Fruit fly (Drosophila melanogaster): ENCODE results near the gene vri.

The vri gene

DNA sequence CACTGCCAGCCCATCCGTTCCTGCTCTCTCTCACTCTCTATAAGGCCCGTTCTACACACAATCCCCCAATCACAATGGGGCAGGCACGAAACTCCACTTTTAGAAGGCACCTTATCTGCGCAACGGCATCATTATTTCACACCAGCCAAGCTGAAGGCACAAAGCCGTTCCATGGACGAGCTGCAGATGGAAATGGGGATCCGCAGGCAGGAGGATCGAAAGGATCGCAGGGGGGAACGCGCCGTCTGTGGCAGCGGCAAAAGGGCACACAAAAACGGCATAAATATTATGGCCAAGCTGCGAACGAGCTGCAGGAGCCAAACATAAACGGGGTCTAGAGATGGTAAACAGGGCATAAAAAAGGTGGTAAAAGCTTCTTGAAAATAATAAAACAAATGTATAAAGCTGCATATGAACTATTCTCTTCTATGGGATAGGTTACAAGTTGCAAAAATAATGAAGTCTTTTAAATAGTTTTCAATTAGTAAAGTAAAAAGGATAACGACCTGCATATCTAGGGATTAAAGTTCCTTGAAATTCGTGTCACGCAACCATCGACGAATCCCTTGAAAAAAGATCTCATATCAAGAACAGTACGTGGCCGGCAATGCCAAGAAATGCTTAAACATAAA, 36.2 kb upstream of the vri start (continued):
- no peak for TF ChIP-seq CG11902 (GFP tag; optimal IDR thresholded peaks at IDR 0.05)
- peak; percentile 66 for TF ChIP-seq dsx (GFP tag; optimal IDR thresholded peaks at IDR 0.05; ENCODE audit: poor library complexity, severe bottlenecking)
- no peak for TF ChIP-seq CG6163 (GFP tag; IDR thresholded peaks at IDR 0.05)
- TF ChIP-seq CG34406 (GFP tag; optimal IDR thresholded peaks at IDR 0.05) = peak; percentile 51
- TF ChIP-seq CG9139 (GFP tag; optimal IDR thresholded peaks at IDR 0.05) = peak; percentile 19
- TF ChIP-seq Eip78C (GFP tag) = peak; percentile 91
- TF ChIP-seq ss (GFP tag; optimal IDR thresholded peaks at IDR 0.05) = peak; percentile 65 to 78
- peak; percentile 55 for TF ChIP-seq cyc (GFP tag; optimal IDR thresholded peaks at IDR 0.05)
- TF ChIP-seq CG15336 (GFP tag; IDR thresholded peaks at IDR 0.05) = no peak
- peak; percentile 23 for TF ChIP-seq CG7368 (GFP tag; optimal IDR thresholded peaks at IDR 0.05)
- TF ChIP-seq Blimp-1 (GFP tag; optimal IDR thresholded peaks at IDR 0.05) = peak; percentile 32
- no peak for TF ChIP-seq CG6276 (GFP tag; optimal IDR thresholded peaks at IDR 0.05)
- TF ChIP-seq CG32006 (GFP tag; optimal IDR thresholded peaks at IDR 0.05) = peak; percentile 2
- no peak for TF ChIP-seq dac (GFP tag; optimal IDR thresholded peaks at IDR 0.05)
- TF ChIP-seq CG1621 (tag; optimal IDR thresholded peaks at IDR 0.05) = no peak
- peak; percentile 75 for TF ChIP-seq Smox (GFP tag; optimal IDR thresholded peaks at IDR 0.05)
- no peak for TF ChIP-seq CG11294 (GFP tag; IDR thresholded peaks at IDR 0.05)
- TF ChIP-seq CG11762 (GFP tag; optimal IDR thresholded peaks at IDR 0.05; ENCODE audit: insufficient read depth) = no peak
- TF ChIP-seq topi (GFP tag; optimal IDR thresholded peaks at IDR 0.05) = peak; percentile 76
- TF ChIP-seq CG4318 (GFP tag; optimal IDR thresholded peaks at IDR 0.05) = no peak
- peak; percentile 74 for TF ChIP-seq Ets96B (tag; optimal IDR thresholded peaks at IDR 0.05)
- no peak for TF ChIP-seq CG8319 (GFP tag; optimal IDR thresholded peaks at IDR 0.05)
- TF ChIP-seq fd85E (GFP tag; optimal IDR thresholded peaks at IDR 0.05) = no peak
- TF ChIP-seq eg (GFP tag; IDR thresholded peaks at IDR 0.05) = no peak
- TF ChIP-seq acj6 (GFP tag; optimal IDR thresholded peaks at IDR 0.05) = peak; percentile 65
- peak; percentile 61 for TF ChIP-seq Ets21C (GFP tag; optimal IDR thresholded peaks at IDR 0.05)
- TF ChIP-seq CG31627 (GFP tag; optimal IDR thresholded peaks at IDR 0.05) = peak; percentile 69
- peak; percentile 74 for TF ChIP-seq CG3032 (tag; optimal IDR thresholded peaks at IDR 0.05)

DNA sequence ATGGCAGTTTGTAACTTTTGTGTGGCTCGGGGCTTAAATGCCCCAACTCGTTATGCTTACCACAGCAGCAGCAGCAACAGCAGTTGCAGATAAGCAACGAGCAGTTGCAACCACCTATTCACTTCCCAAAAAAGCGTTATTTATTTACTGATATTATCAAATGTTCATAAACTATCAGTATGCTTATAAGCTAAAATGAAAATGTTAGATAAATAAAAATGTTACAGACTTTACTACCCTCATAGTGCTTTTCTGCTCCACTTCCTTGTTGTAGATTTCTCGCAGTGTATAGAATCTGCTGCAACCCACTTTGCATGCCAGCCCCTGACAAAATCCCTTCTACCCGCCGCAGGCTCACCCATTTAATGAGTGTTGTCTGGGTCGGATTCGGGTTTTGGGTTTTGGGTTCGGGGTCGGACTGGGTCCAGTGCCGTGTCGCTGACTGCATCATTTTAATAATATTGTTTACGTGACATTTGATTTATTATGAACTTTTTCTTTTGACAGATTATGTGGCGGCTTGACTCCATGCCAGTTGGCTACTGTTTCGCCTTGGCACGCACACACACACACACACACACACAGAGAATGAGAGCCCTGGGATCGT, 34.5 kb upstream of the vri start:
- TF ChIP-seq CG6854 (GFP tag; optimal IDR thresholded peaks at IDR 0.05) (peak; percentile 94), net (GFP tag; optimal IDR thresholded peaks at IDR 0.05) (peak; percentile 91), dac (GFP tag; optimal IDR thresholded peaks at IDR 0.05) (peak; percentile 44), ss (GFP tag; optimal IDR thresholded peaks at IDR 0.05) (peak; percentile 92), CG31627 (GFP tag; optimal IDR thresholded peaks at IDR 0.05) (peak; percentile 96), CG7368 (GFP tag; optimal IDR thresholded peaks at IDR 0.05) (peak; percentile 91), CG16779 (tag; optimal IDR thresholded peaks at IDR 0.05) (peak; percentile 78), fkh (GFP tag; optimal IDR thresholded peaks at IDR 0.05) (no peak), fd85E (GFP tag; optimal IDR thresholded peaks at IDR 0.05) (peak; percentile 75), OdsH (GFP tag; optimal IDR thresholded peaks at IDR 0.05) (peak; percentile 91), Lpt (GFP tag; optimal IDR thresholded peaks at IDR 0.05) (peak; percentile 71), spab (GFP tag; optimal IDR thresholded peaks at IDR 0.05) (peak; percentile 95), CG34406 (GFP tag; optimal IDR thresholded peaks at IDR 0.05) (peak; percentile 93), CG6792 (GFP tag; optimal IDR thresholded peaks at IDR 0.05) (peak; percentile 95), CG8632 (GFP tag; optimal IDR thresholded peaks at IDR 0.05) (peak; percentile 88), CG10631 (GFP tag; optimal IDR thresholded peaks at IDR 0.05) (peak; percentile 94), CG9139 (GFP tag; optimal IDR thresholded peaks at IDR 0.05) (peak; percentile 86), CG3032 (tag; optimal IDR thresholded peaks at IDR 0.05) (peak; percentile 93), CG10669 (GFP tag; optimal IDR thresholded peaks at IDR 0.05) (peak; percentile 90), acj6 (GFP tag; optimal IDR thresholded peaks at IDR 0.05) (peak; percentile 91), svp (GFP tag) (peak; percentile 99), lz (GFP tag; optimal IDR thresholded peaks at IDR 0.05) (peak; percentile 96), Met (GFP tag; optimal IDR thresholded peaks at IDR 0.05) (peak; percentile 97), CG11294 (GFP tag; IDR thresholded peaks at IDR 0.05) (peak; percentile 33; the same call in 1 of the 2 replicates), Sox14 (GFP tag; optimal IDR thresholded peaks at IDR 0.05) (peak; percentile 96), achi (GFP tag; optimal IDR thresholded peaks at IDR 0.05) (peak; percentile 92), CG8319 (GFP tag; optimal IDR thresholded peaks at IDR 0.05) (peak; percentile 86), CG6808 (GFP tag; optimal IDR thresholded peaks at IDR 0.05) (peak; percentile 91), dsx (GFP tag; optimal IDR thresholded peaks at IDR 0.05; ENCODE audit: poor library complexity, severe bottlenecking) (peak; percentile 92), Eip75B (GFP tag; optimal IDR thresholded peaks at IDR 0.05) (peak; percentile 95), pdm3 (GFP tag; optimal IDR thresholded peaks at IDR 0.05) (peak; percentile 94)
